Fruit fly (Drosophila melanogaster) S2 (cell line): ENCODE results near the gene mus301.

Source experiments
- CG8478 ChIP-seq: fragments of >200 bp; optimal IDR thresholded peaks from 2 replicates; lab custom pipeline; 2018
- CTCF ChIP-seq, 2 experiments: fragments of >200 bp; optimal IDR thresholded peaks; 2 replicates each; lab custom pipeline; 2018

- TF ChIP-seq CG8478 (lab: Kevin White, UChicago) (no peak), CTCF (optimal IDR thresholded peaks at IDR 0.05; lab: Kevin White, UChicago) (no peak)
These were observed 51.6 kb downstream of the mus301 start for dm6 chr3L:8189234-8189633.
